Worm (Caenorhabditis elegans) whole organism, L1 larva: Measurements from ENCODE around the gene C50F4.16.

Experiments used
- C04F5.9 ChIP-seq: sonication (generic microtip); optimal IDR thresholded peaks from 2 replicates; lab custom pipeline; 2016; ENCODE audit warnings: missing genetic modification characterization, missing compliant biosample characterization
- C16A3.4 ChIP-seq: fragments of 150-350 bp; optimal IDR thresholded peaks from 2 replicates; lab custom pipeline; 2014; ENCODE audit warnings: missing biosample characterization, missing genetic modification characterization
- C34B4.2 ChIP-seq: sonication (generic microtip); optimal IDR thresholded peaks from 2 replicates; lab custom pipeline; 2017; ENCODE audit warnings: mild to moderate bottlenecking, missing genetic modification characterization, missing compliant biosample characterization
- F16B12.6 ChIP-seq: fragments of 150-350 bp; optimal IDR thresholded peaks from 2 replicates; lab custom pipeline; 2014; ENCODE audit warnings: missing biosample characterization, missing genetic modification characterization
- Y116A8C.19 ChIP-seq: sonication (generic microtip); optimal IDR thresholded peaks from 2 replicates; lab custom pipeline; 2016; ENCODE audit warnings: missing compliant biosample characterization, missing genetic modification characterization, borderline replicate concordance
- alr-1 ChIP-seq: fragments of 200-800 bp; sonication (Bioruptor generic); optimal IDR thresholded peaks from 2 replicates; lab custom pipeline; 2018; ENCODE audit warnings: borderline replicate concordance, mild to moderate bottlenecking, missing genetic modification characterization, missing compliant biosample characterization
- aly-2 ChIP-seq: fragments of 150-350 bp; optimal IDR thresholded peaks from 2 replicates; lab custom pipeline; 2014; ENCODE audit warnings: missing biosample characterization, missing genetic modification characterization
- ama-1 ChIP-seq: fragments of 150-350 bp; optimal IDR thresholded peaks from 2 replicates; lab custom pipeline; 2014
- blmp-1 ChIP-seq: fragments of 150-350 bp; optimal IDR thresholded peaks from 2 replicates; lab custom pipeline; 2014; ENCODE audit warnings: missing biosample characterization, missing genetic modification characterization
- ceh-8 ChIP-seq: fragments of 200-800 bp; sonication (Bioruptor generic); optimal IDR thresholded peaks from 2 replicates; lab custom pipeline; 2018; ENCODE audit warnings: mild to moderate bottlenecking, missing genetic modification characterization, moderate library complexity, missing compliant biosample characterization
- ceh-82 ChIP-seq, 3 experiments: fragments of 150-350 bp in 1 of 3; sonication (generic microtip) in 2 of 3; optimal IDR thresholded peaks; 2 replicates each; lab custom pipeline; 2014 to 2017; ENCODE audit warnings: missing biosample characterization in 3 of 3, missing genetic modification characterization in 3 of 3
- ceh-90 ChIP-seq: sonication (generic microtip); optimal IDR thresholded peaks from 2 replicates; lab custom pipeline; 2016; ENCODE audit warnings: missing genetic modification characterization, missing compliant biosample characterization
- ces-1 ChIP-seq: fragments of 150-350 bp; optimal IDR thresholded peaks from 2 replicates; lab custom pipeline; 2014; ENCODE audit warnings: missing biosample characterization, missing genetic modification reagents, missing genetic modification characterization
- dsc-1 ChIP-seq: sonication (generic microtip); optimal IDR thresholded peaks from 2 replicates; lab custom pipeline; 2016; ENCODE audit warnings: mild to moderate bottlenecking, missing genetic modification characterization, missing compliant biosample characterization
- elt-2 ChIP-seq: sonication (generic microtip); optimal IDR thresholded peaks from 2 replicates; lab custom pipeline; 2016; ENCODE audit warnings: missing genetic modification characterization, mild to moderate bottlenecking, inconsistent platforms, missing compliant biosample characterization, missing genetic modification reagents
- elt-3 ChIP-seq, 6 experiments: fragments of 150-350 bp in 1 of 6; sonication (generic microtip); optimal IDR thresholded peaks; 2 replicates each; lab custom pipeline; 2017 to 2018; ENCODE audit warnings: missing biosample characterization in 6 of 6, missing genetic modification characterization in 6 of 6, inconsistent platforms in 1 of 6
- ets-5 ChIP-seq: fragments of 200-800 bp; sonication (Bioruptor generic); IDR thresholded peaks from 2 replicates; pipeline ENCODE4 v1.3.6; 2022; ENCODE audit warnings: missing genetic modification characterization, missing compliant biosample characterization
- fkh-4 ChIP-seq: sonication (generic microtip); optimal IDR thresholded peaks from 2 replicates; lab custom pipeline; 2016; ENCODE audit warnings: missing compliant biosample characterization, missing genetic modification characterization, borderline replicate concordance
- fos-1 ChIP-seq: fragments of 150-350 bp; optimal IDR thresholded peaks from 2 replicates; lab custom pipeline; 2014; ENCODE audit warnings: missing biosample characterization, missing genetic modification characterization
- hlh-17 ChIP-seq: fragments of 200-800 bp; sonication (Bioruptor generic); optimal IDR thresholded peaks from 2 replicates; lab custom pipeline; 2018; ENCODE audit warnings: missing genetic modification characterization, mild to moderate bottlenecking, missing compliant biosample characterization, moderate library complexity, borderline replicate concordance
- hpl-2 ChIP-seq: fragments of 150-350 bp; optimal IDR thresholded peaks from 2 replicates; lab custom pipeline; 2014; ENCODE audit warnings: missing biosample characterization, missing genetic modification reagents, missing genetic modification characterization
- jun-1 ChIP-seq: fragments of 150-350 bp; optimal IDR thresholded peaks from 2 replicates; lab custom pipeline; 2014; ENCODE audit warnings: missing biosample characterization, missing genetic modification reagents, missing genetic modification characterization
- lin-14 ChIP-seq: fragments of 200-800 bp; sonication (Bioruptor generic); optimal IDR thresholded peaks from 2 replicates; lab custom pipeline; 2018; ENCODE audit warnings: mild to moderate bottlenecking, missing genetic modification characterization, moderate library complexity, missing compliant biosample characterization
- lin-15B ChIP-seq: fragments of 150-350 bp; sonication (generic microtip); optimal IDR thresholded peaks from 3 replicates; lab custom pipeline; 2014; ENCODE audit warnings: missing biosample characterization, missing genetic modification characterization
- lin-39 ChIP-seq: fragments of 150-350 bp; optimal IDR thresholded peaks from 2 replicates; lab custom pipeline; 2014; ENCODE audit warnings: missing biosample characterization, missing genetic modification reagents, missing genetic modification characterization
- lir-3 ChIP-seq: sonication (generic microtip); optimal IDR thresholded peaks from 2 replicates; lab custom pipeline; 2016; ENCODE audit warnings: mild to moderate bottlenecking, missing genetic modification characterization, moderate library complexity, missing compliant biosample characterization; ENCODE audit not compliant: poor library complexity
- lsy-2 ChIP-seq, 2 experiments: fragments of 150-350 bp; optimal IDR thresholded peaks; 2 replicates each; lab custom pipeline; 2014; ENCODE audit warnings: missing biosample characterization in 2 of 2, missing genetic modification characterization in 2 of 2
- mdl-1 ChIP-seq, 2 experiments: fragments of 150-350 bp; optimal IDR thresholded peaks; 2 replicates each; lab custom pipeline; 2014 to 2017; ENCODE audit warnings: missing biosample characterization in 2 of 2, missing genetic modification characterization in 2 of 2, inconsistent platforms in 1 of 2
- mef-2 ChIP-seq: fragments of 150-350 bp; optimal IDR thresholded peaks from 2 replicates; lab custom pipeline; 2014; ENCODE audit warnings: missing biosample characterization, missing genetic modification characterization
- mep-1 ChIP-seq: fragments of 150-350 bp; optimal IDR thresholded peaks from 2 replicates; lab custom pipeline; 2014; ENCODE audit warnings: missing biosample characterization, missing genetic modification characterization
- nhr-11 ChIP-seq: fragments of 150-350 bp; optimal IDR thresholded peaks from 2 replicates; lab custom pipeline; 2014; ENCODE audit warnings: missing biosample characterization, missing genetic modification characterization
- nhr-12 ChIP-seq: sonication (generic microtip); optimal IDR thresholded peaks from 2 replicates; lab custom pipeline; 2017; ENCODE audit warnings: missing biosample characterization, missing genetic modification characterization
- nhr-20 ChIP-seq: sonication (generic microtip); optimal IDR thresholded peaks from 2 replicates; lab custom pipeline; 2016; ENCODE audit warnings: mild to moderate bottlenecking, missing genetic modification characterization, missing compliant biosample characterization
- nhr-237 ChIP-seq: fragments of 150-350 bp; optimal IDR thresholded peaks from 2 replicates; lab custom pipeline; 2014; ENCODE audit warnings: missing biosample characterization, missing genetic modification characterization
- nhr-28 ChIP-seq: fragments of 150-350 bp; optimal IDR thresholded peaks from 2 replicates; lab custom pipeline; 2014; ENCODE audit warnings: missing biosample characterization, missing genetic modification characterization
- nhr-71 ChIP-seq: sonication (generic microtip); optimal IDR thresholded peaks from 2 replicates; lab custom pipeline; 2016; ENCODE audit warnings: mild to moderate bottlenecking, missing genetic modification characterization, moderate library complexity, missing compliant biosample characterization
- nhr-76 ChIP-seq: sonication (generic microtip); optimal IDR thresholded peaks from 2 replicates; lab custom pipeline; 2017; ENCODE audit warnings: missing biosample characterization, missing genetic modification characterization
- nhr-77 ChIP-seq: fragments of 150-350 bp; optimal IDR thresholded peaks from 2 replicates; lab custom pipeline; 2014; ENCODE audit warnings: missing biosample characterization, missing genetic modification characterization
- nhr-84 ChIP-seq: sonication (generic microtip); optimal IDR thresholded peaks from 2 replicates; lab custom pipeline; 2017; ENCODE audit warnings: missing biosample characterization, missing genetic modification characterization
- nhr-85 ChIP-seq: sonication (generic microtip); peaks from one replicate; lab custom pipeline; 2016; ENCODE audit warnings: missing genetic modification characterization, inconsistent platforms, missing compliant biosample characterization
- pag-3 ChIP-seq: sonication (generic microtip); optimal IDR thresholded peaks from 2 replicates; lab custom pipeline; 2017; ENCODE audit warnings: missing genetic modification characterization, mild to moderate bottlenecking, missing compliant biosample characterization, antibody characterized with exemption, borderline replicate concordance; ENCODE audit not compliant: insufficient read depth
- pax-3 ChIP-seq: fragments of 200-800 bp; sonication (Bioruptor generic); optimal IDR thresholded peaks from 2 replicates; lab custom pipeline; 2018; ENCODE audit warnings: mild to moderate bottlenecking, missing genetic modification characterization, moderate library complexity, missing compliant biosample characterization
- pqm-1 ChIP-seq: sonication (generic microtip); optimal IDR thresholded peaks from 3 replicates; lab custom pipeline; 2017; ENCODE audit warnings: missing biosample characterization, missing genetic modification characterization
- rnt-1 ChIP-seq: sonication (generic microtip); optimal IDR thresholded peaks from 2 replicates; lab custom pipeline; 2016; ENCODE audit warnings: mild to moderate bottlenecking, missing genetic modification characterization, moderate library complexity, missing compliant biosample characterization
- snu-23 ChIP-seq: sonication (generic microtip); optimal IDR thresholded peaks from 2 replicates; lab custom pipeline; 2016; ENCODE audit warnings: missing genetic modification characterization, missing compliant biosample characterization
- sptf-1 ChIP-seq: fragments of 150-350 bp; optimal IDR thresholded peaks from 2 replicates; lab custom pipeline; 2014; ENCODE audit warnings: missing biosample characterization, missing genetic modification characterization
- sup-37 ChIP-seq: fragments of 200-800 bp; sonication (Bioruptor generic); optimal IDR thresholded peaks from 2 replicates; lab custom pipeline; 2018; ENCODE audit warnings: mild to moderate bottlenecking, missing genetic modification characterization, missing compliant biosample characterization
- swsn-7 ChIP-seq: sonication (generic microtip); optimal IDR thresholded peaks from 2 replicates; lab custom pipeline; 2016; ENCODE audit warnings: missing genetic modification characterization, missing compliant biosample characterization
- tbx-2 ChIP-seq: sonication (generic microtip); optimal IDR thresholded peaks from 2 replicates; lab custom pipeline; 2016; ENCODE audit warnings: missing genetic modification characterization, missing compliant biosample characterization
- tlp-1 ChIP-seq: fragments of 150-350 bp; optimal IDR thresholded peaks from 2 replicates; lab custom pipeline; 2014; ENCODE audit warnings: missing biosample characterization, missing genetic modification characterization
- unc-30 ChIP-seq: sonication (generic microtip); optimal IDR thresholded peaks from 2 replicates; lab custom pipeline; 2017; ENCODE audit warnings: missing biosample characterization, missing genetic modification characterization
- unc-98 ChIP-seq: fragments of 200-800 bp; sonication (Bioruptor generic); IDR thresholded peaks from 2 replicates; pipeline ENCODE4 v1.3.6; 2022; ENCODE audit warnings: missing genetic modification characterization, missing compliant biosample characterization
- zag-1 ChIP-seq: fragments of 150-350 bp; optimal IDR thresholded peaks from 2 replicates; lab custom pipeline; 2014; ENCODE audit warnings: missing biosample characterization, missing genetic modification characterization
- ztf-4 ChIP-seq: fragments of 150-350 bp; optimal IDR thresholded peaks from 2 replicates; lab custom pipeline; 2014; ENCODE audit warnings: missing biosample characterization, missing genetic modification characterization

C50F4.16 gene

DNA sequence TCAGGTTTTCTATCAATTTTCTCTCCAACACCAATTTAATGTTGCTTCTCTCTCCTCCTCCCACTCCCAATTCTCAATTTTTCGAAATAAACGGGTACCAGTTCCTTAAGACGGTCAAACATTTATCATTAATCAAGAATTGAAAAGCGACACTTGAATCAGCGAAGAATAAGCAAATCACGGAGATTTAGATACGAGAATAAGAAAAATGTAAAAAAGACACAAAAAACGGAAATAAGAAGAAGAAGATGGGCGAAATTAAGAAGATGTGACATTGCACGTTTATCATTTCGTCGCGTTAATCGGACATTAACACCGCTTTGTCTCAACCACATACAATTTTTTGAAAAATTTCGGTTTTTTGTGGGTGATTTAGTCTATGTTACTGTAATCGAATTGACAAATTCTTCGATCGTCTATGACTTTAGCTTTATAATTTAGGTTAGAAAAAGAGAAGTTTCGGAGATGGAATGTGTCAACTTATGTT is 36.9 kb downstream of the C50F4.16 start, which contains the start of gene haao-1:
TSS of gene haao-1 (plus strand) at position 437 of the 487 bp plus-strand sequence.
- TF ChIP-seq jun-1 (tag; lab: Kevin White, UChicago) (no peak), C04F5.9 (tag; lab: Kevin White, UChicago) (no peak), F16B12.6 (no peak), ztf-4 (tag; lab: Kevin White, UChicago) (no peak), mep-1 (peak; percentile 30), nhr-20 (tag; lab: Kevin White, UChicago) (peak; percentile 20), elt-2 (no peak), hpl-2 (GFP tag; lab: Kevin White, UChicago) (no peak), lin-15B (tag; lab: Kevin White, UChicago) (no peak), rnt-1 (no peak), pqm-1 (tag; lab: Kevin White, UChicago) (no peak), lin-14 (peak; percentile 57), zag-1 (tag; lab: Kevin White, UChicago) (no peak), C34B4.2 (no peak), C16A3.4 (tag; lab: Kevin White, UChicago) (no peak), nhr-28 (tag; lab: Kevin White, UChicago) (no peak), lsy-2 (tag; optimal IDR thresholded peaks at IDR 0.05; lab: Kevin White, UChicago) (no peak), dsc-1 (tag; lab: Kevin White, UChicago) (no peak), snu-23 (GFP tag; lab: Kevin White, UChicago) (no peak), tlp-1 (no peak), ces-1 (GFP tag; lab: Kevin White, UChicago) (no peak), swsn-7 (tag; lab: Kevin White, UChicago) (no peak), tbx-2 (tag; lab: Kevin White, UChicago) (peak; percentile 23), ceh-90 (tag; lab: Kevin White, UChicago) (no peak), lir-3 (tag; lab: Kevin White, UChicago) (no peak), aly-2 (tag; lab: Kevin White, UChicago) (no peak), pax-3 (tag; lab: Kevin White, UChicago) (no peak), lin-39 (tag; lab: Kevin White, UChicago) (no peak), nhr-11 (tag; lab: Kevin White, UChicago) (no peak), unc-30 (no peak), elt-3 (tag; optimal IDR thresholded peaks at IDR 0.05; lab: Kevin White, UChicago) (peak in 1 of 6 experiments; percentile 57), nhr-77 (tag; lab: Kevin White, UChicago) (no peak), fos-1 (tag; lab: Kevin White, UChicago) (no peak), nhr-71 (tag; lab: Kevin White, UChicago) (peak; percentile 36), ceh-82 (tag; optimal IDR thresholded peaks at IDR 0.05; lab: Kevin White, UChicago) (no peak), alr-1 (tag; lab: Kevin White, UChicago) (no peak), hlh-17 (GFP tag; lab: Kevin White, UChicago) (no peak), mdl-1 (tag; optimal IDR thresholded peaks at IDR 0.05; lab: Kevin White, UChicago) (no peak), ama-1 (lab: Kevin White, UChicago) (no peak), ets-5 (no peak), nhr-12 (no peak), mef-2 (tag; lab: Kevin White, UChicago) (no peak), pag-3 (tag; lab: Kevin White, UChicago) (no peak), blmp-1 (tag; lab: Kevin White, UChicago) (peak; percentile 69), nhr-85 (tag; lab: Kevin White, UChicago) (peak; percentile 77), nhr-76 (no peak), nhr-84 (tag; lab: Kevin White, UChicago) (no peak), sptf-1 (tag; lab: Kevin White, UChicago) (no peak), ceh-8 (GFP tag; lab: Kevin White, UChicago) (no peak), Y116A8C.19 (tag; lab: Kevin White, UChicago) (no peak), sup-37 (GFP tag; lab: Kevin White, UChicago) (no peak), fkh-4 (tag; lab: Kevin White, UChicago) (no peak), unc-98 (GFP tag; lab: Robert Waterston, UW) (no peak), nhr-237 (tag; lab: Kevin White, UChicago) (no peak)
